Worm (Caenorhabditis elegans) whole organism, L4/young adult: ENCODE data around the gene taf-11.3.

Experiments
- W03F9.2 ChIP-seq: fragments of 150-350 bp; optimal IDR thresholded peaks from 2 replicates; lab custom pipeline; 2014; ENCODE audit warnings: missing biosample characterization, missing genetic modification characterization
- him-1 ChIP-seq: sonication (generic microtip); optimal IDR thresholded peaks from 2 replicates; lab custom pipeline; 2016; ENCODE audit warnings: missing genotype, missing genetic modification reagents, missing genetic modification characterization, missing compliant biosample characterization

DNA sequence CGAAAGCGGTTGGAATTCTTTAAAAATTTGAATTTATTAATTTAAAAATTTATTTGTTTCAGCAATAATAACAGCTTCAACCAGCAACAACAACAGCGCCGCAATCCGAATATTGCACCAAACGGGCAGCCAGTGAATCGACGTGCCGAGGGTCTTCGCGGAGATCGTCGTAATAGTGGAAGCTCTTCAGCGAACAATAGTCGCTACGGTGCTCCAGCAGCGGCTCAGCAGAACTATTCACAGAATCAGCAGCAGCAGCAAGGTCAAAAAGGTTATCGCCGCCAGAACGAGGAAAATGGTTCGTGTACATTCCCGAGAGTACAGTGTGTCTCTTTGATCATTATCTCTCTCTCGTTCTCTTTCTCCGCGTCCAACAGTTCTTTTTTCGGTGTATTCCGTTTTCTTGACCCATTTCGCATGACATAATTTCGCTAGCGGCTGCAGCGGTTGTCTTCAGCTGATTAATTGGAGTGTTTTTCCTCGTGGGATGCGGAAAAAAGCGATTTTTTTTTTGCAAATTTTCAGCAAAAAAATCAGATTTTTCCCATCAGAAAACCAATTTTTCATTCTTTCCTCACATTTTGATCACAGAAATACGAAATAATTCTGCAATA lies 42.0 kb downstream of the taf-11.3 start:
- no peak for TF ChIP-seq him-1 (tag; lab: Kevin White, UChicago)
- TF ChIP-seq W03F9.2 = no peak
